Worm (Caenorhabditis elegans) whole organism, L3 larva: ENCODE results near the gene tag-267.

Source experiments
- ZK546.5 ChIP-seq: sonication (generic microtip); optimal IDR thresholded peaks from 2 replicates; lab custom pipeline; 2017; ENCODE audit warnings: missing biosample characterization, missing genetic modification characterization
- ceh-82 ChIP-seq: fragments of 150-350 bp; optimal IDR thresholded peaks from 2 replicates; lab custom pipeline; 2014; ENCODE audit warnings: missing biosample characterization, missing genetic modification characterization
- lin-39 ChIP-seq: fragments of 150-350 bp; optimal IDR thresholded peaks from 2 replicates; lab custom pipeline; 2018; ENCODE audit warnings: missing biosample characterization, missing genetic modification reagents, missing genetic modification characterization
- nhr-23 ChIP-seq: fragments of 150-350 bp; optimal IDR thresholded peaks from 2 replicates; lab custom pipeline; 2014; ENCODE audit warnings: missing biosample characterization, missing genetic modification reagents, missing genetic modification characterization
- nhr-77 ChIP-seq: fragments of 150-350 bp; optimal IDR thresholded peaks from 2 replicates; lab custom pipeline; 2014; ENCODE audit warnings: missing biosample characterization, missing genetic modification characterization
- pha-4 ChIP-seq: fragments of 150-350 bp; optimal IDR thresholded peaks from 2 replicates; lab custom pipeline; 2014; ENCODE audit warnings: missing biosample characterization, missing genetic modification reagents, missing genetic modification characterization

ce11 chrIII:598687-599086, 41.9 kb upstream of the tag-267 start, which contains the start of gene Y55B1AR.2:
- TF ChIP-seq ceh-82 (tag; lab: Kevin White, UChicago) (no peak), pha-4 (tag; lab: Kevin White, UChicago) (no peak), lin-39 (no peak), nhr-23 (tag; lab: Kevin White, UChicago) (no peak), ZK546.5 (no peak), nhr-77 (no peak)
